Worm (Caenorhabditis elegans) whole organism, young adult: ENCODE results near the gene F44E2.10.
"Not testable (repeated sequence)": the region's sequence is repeated elsewhere in the genome, so short reads cannot be mapped to it uniquely, and the experiment has no call there.

ENCODE experiments used
- Y79H2A.3 ChIP-seq: fragments of 200-800 bp; sonication (Bioruptor generic); conservative IDR thresholded peaks from 2 replicates; pipeline ENCODE4 v1.3.6; 2022; ENCODE audit warnings: missing genetic modification reagents, missing genetic modification characterization, missing compliant biosample characterization
- madf-3 ChIP-seq: fragments of 200-800 bp; sonication (Bioruptor generic); IDR thresholded peaks from 2 replicates; pipeline ENCODE4 v1.3.6; 2022; ENCODE audit warnings: missing genetic modification reagents, missing genetic modification characterization, missing compliant biosample characterization

ce11 chrIII:8860741-8861140 lies 29.8 kb upstream of the F44E2.10 start:
- peak; percentile 94 for TF ChIP-seq Y79H2A.3
- not testable (repeated sequence) for TF ChIP-seq madf-3 (GFP tag; lab: Robert Waterston, UW)
